Worm (Caenorhabditis elegans): ENCODE results near the gene fbxb-26.
A peak's percentile ranks its signal among the peaks of the same experiment; 100 is the strongest.
"Not testable (repeated sequence)": the region's sequence is repeated elsewhere in the genome, so short reads cannot be mapped to it uniquely, and the experiment has no call there.

The fbxb-26 gene

DNA sequence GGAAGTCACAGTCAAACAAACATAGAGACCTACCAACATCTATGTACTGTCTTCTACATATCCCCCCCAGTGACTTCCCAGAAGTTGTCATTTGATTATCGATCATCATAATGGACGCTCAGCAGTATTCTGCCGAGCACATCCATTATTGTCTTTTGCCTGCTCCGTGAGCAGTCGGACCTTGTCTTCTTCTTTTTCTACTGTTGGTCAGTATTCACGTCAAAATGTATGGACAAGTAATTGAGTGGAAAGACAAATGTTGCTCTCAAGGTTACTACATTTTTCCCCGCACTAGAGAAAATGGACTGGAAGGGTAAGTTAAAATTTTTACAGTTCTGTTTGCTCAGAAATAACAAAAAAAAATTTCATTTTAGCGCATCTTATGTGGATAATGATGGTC lies 27.4 kb upstream of the fbxb-26 start, which contains the start of gene btb-12:
Gene btb-12, plus strand, starts transcription at position 301 of the 400 bp plus-strand sequence.
- TF ChIP-seq sem-2 (GFP tag; optimal IDR thresholded peaks at IDR 0.05), result no peak
- peak; percentile 6 for TF ChIP-seq ceh-39 (tag; optimal IDR thresholded peaks at IDR 0.05)

DNA sequence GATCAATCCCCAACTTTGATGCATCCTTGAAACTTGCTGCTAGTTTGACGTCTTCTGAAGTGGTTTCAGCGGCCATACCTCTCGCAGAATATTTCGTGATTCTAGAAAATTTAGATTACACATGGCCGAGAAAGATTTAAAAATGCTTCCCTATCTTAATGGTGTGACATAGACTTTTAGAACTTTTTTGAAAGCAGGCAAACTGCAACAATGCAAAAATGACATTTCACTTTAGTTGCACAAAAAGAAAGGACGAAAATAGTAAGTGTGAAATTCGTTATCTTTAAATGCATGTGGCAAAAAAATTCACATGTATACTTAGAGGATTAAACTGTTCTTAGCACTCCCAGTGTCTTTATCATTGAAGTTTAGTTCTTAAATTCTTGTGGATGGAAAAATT lies 25.1 kb upstream of the fbxb-26 start, which contains the start of gene ZC204.12:
Gene ZC204.12, minus strand, starts transcription at position 101 of the 400 bp plus-strand sequence.
- TF ChIP-seq lin-13 (tag; optimal IDR thresholded peaks at IDR 0.05) (no peak), snpc-4 (tag; optimal IDR thresholded peaks at IDR 0.05) (no peak), lsy-2 (tag; optimal IDR thresholded peaks at IDR 0.05) (no peak), elt-3 (tag; optimal IDR thresholded peaks at IDR 0.05) (no peak), pha-4 (tag; optimal IDR thresholded peaks at IDR 0.05) (no peak), tbx-8 (GFP tag; optimal IDR thresholded peaks at IDR 0.05) (no peak), ceh-39 (tag; optimal IDR thresholded peaks at IDR 0.05) (no peak), nhr-12 (tag; optimal IDR thresholded peaks at IDR 0.05) (no peak), drap-1 (GFP tag; optimal IDR thresholded peaks at IDR 0.05) (no peak)

DNA sequence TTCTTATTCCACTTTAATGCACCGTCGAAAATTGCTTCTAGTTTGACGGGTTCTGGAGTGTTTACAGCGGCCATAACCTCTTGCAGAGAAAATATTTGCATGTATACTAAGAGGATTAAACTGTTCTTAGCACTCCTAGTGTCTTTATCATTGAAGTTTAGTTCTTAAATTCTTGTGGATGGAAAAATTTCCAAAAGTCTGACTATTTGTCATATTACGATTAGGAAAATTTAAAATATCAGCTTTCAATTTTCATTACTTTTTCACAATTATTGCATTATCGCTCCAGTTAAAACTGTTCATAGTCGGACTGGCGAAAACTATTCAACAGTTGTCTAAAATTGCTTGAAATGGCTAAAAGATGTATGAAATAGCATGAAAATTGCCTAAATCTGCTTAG lies 21.4 kb upstream of the fbxb-26 start, which contains the start of gene ZC204.13:
Gene ZC204.13, minus strand, starts transcription at position 101 of the 400 bp plus-strand sequence.
- TF ChIP-seq nhr-237 (tag; optimal IDR thresholded peaks at IDR 0.05); tbx-8 (GFP tag; optimal IDR thresholded peaks at IDR 0.05); hlh-1 (tag; optimal IDR thresholded peaks at IDR 0.05): not testable (repeated sequence)

DNA sequence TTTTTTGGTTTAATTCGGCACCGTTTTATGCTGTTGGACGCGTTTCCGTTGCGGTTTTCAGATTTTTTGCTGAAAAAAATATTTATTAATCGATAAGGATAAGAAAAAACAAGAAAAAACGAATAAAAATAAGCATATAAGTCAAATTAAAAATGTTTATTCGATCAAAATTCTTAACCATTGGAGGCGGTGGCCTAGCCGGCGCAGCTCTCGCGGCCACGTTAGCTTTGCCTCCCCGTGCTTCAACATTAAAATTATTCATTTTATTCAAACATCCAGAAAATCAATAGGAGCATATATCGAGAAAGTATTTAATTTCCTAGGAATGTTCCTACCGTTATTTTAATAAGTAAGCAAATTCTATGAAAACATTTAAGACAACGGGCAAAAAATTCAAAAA lies 19.4 kb upstream of the fbxb-26 start, which contains the start of gene ZC204.14:
Gene ZC204.14, minus strand, starts transcription at position 69 of the 400 bp plus-strand sequence.
- TF ChIP-seq nhr-2 (tag; optimal IDR thresholded peaks at IDR 0.05) (no peak), unc-39 (tag; optimal IDR thresholded peaks at IDR 0.05) (no peak), tbx-8 (GFP tag; optimal IDR thresholded peaks at IDR 0.05) (no peak), elt-3 (tag; optimal IDR thresholded peaks at IDR 0.05) (no peak), nhr-76 (tag; optimal IDR thresholded peaks at IDR 0.05) (no peak), ces-1 (GFP tag; optimal IDR thresholded peaks at IDR 0.05) (no peak), pha-4 (tag; optimal IDR thresholded peaks at IDR 0.05) (no peak), cnd-1 (tag; optimal IDR thresholded peaks at IDR 0.05) (no peak), elt-1 (tag; optimal IDR thresholded peaks at IDR 0.05; ENCODE audit: borderline replicate concordance, insufficient read depth) (no peak), flh-1 (GFP tag; optimal IDR thresholded peaks at IDR 0.05) (no peak), mab-5 (tag; optimal IDR thresholded peaks at IDR 0.05) (no peak), hlh-1 (tag; optimal IDR thresholded peaks at IDR 0.05) (no peak)

DNA sequence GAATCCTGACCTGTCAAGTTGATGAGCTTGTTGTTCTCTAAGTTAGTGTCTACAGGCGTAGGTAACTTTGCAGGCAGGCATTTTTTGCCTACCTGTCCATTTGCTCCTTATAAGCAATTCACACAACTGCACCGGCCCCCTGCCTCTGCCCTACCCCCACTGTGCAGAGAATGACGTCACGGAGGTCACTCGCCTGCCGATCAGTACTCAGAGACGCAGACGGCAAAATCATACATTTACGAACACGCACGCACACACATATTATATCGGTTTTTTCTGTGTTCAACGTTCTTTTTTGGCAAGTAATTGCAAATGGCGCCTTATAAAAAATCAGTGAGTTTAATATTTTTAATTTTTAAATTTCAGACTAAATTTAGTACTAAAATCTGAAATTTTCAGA lies 18.8 kb upstream of the fbxb-26 start, which contains the start of gene duxl-1:
Gene duxl-1, plus strand, starts transcription at position 184 of the 400 bp plus-strand sequence.
- TF ChIP-seq ces-1 (GFP tag; optimal IDR thresholded peaks at IDR 0.05), result no peak
- peak; percentile 31 for TF ChIP-seq pha-4 (tag; optimal IDR thresholded peaks at IDR 0.05)
- TF ChIP-seq ztf-11 (tag; optimal IDR thresholded peaks at IDR 0.05), result peak; percentile 45
- no peak for TF ChIP-seq mab-5 (tag; optimal IDR thresholded peaks at IDR 0.05)
- peak; percentile 21 for TF ChIP-seq cnd-1 (tag; optimal IDR thresholded peaks at IDR 0.05)
- TF ChIP-seq nhr-12 (tag; optimal IDR thresholded peaks at IDR 0.05), result no peak
- peak; percentile 8 for TF ChIP-seq zip-8 (tag; optimal IDR thresholded peaks at IDR 0.05)
- TF ChIP-seq lin-13 (tag; optimal IDR thresholded peaks at IDR 0.05), result no peak
- TF ChIP-seq ceh-39 (tag; optimal IDR thresholded peaks at IDR 0.05), result peak; percentile 93
- TF ChIP-seq mep-1 (tag; optimal IDR thresholded peaks at IDR 0.05), result peak; percentile 10

DNA sequence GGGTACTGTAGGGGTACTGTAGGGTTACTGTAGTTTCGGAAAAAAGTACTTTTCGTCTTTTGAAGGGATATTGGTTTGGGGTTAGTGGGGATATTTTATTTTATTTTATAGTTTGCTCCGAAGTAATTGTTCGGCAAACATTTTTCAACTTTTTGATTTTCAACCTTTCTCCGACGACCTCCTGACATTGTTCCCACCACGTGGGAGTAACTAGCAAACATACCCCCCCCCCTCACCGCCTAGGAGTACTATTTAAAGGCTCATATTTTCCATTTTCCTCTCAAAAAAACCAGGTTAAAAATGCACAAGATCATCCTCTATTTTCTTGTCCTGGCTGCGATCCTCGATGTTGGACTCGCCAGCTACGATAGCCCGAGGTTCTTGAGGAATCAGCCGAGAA lies 16.3 kb upstream of the fbxb-26 start, which contains the start of gene srlf-29:
Gene srlf-29, plus strand, starts transcription at position 301 of the 400 bp plus-strand sequence.
- TF ChIP-seq unc-39 (tag; optimal IDR thresholded peaks at IDR 0.05) (no peak), elt-1 (tag; optimal IDR thresholded peaks at IDR 0.05; ENCODE audit: borderline replicate concordance, insufficient read depth) (no peak), M03D4.4 (tag; optimal IDR thresholded peaks at IDR 0.05) (no peak), elt-3 (tag; optimal IDR thresholded peaks at IDR 0.05) (no peak), lsy-2 (tag; optimal IDR thresholded peaks at IDR 0.05) (no peak), ceh-83 (GFP tag; optimal IDR thresholded peaks at IDR 0.05) (no peak), drap-1 (GFP tag; optimal IDR thresholded peaks at IDR 0.05) (no peak), cnd-1 (tag; optimal IDR thresholded peaks at IDR 0.05) (no peak), ces-1 (GFP tag; optimal IDR thresholded peaks at IDR 0.05) (no peak), lin-32 (GFP tag; optimal IDR thresholded peaks at IDR 0.05) (no peak), lin-13 (tag; optimal IDR thresholded peaks at IDR 0.05) (no peak), mls-2 (tag; optimal IDR thresholded peaks at IDR 0.05) (no peak), ztf-11 (tag; optimal IDR thresholded peaks at IDR 0.05) (no peak), tbx-8 (GFP tag; optimal IDR thresholded peaks at IDR 0.05) (no peak), nhr-237 (tag; optimal IDR thresholded peaks at IDR 0.05) (no peak), blmp-1 (tag; optimal IDR thresholded peaks at IDR 0.05) (no peak), unc-62 (GFP tag; optimal IDR thresholded peaks at IDR 0.05) (no peak), ceh-43 (GFP tag; optimal IDR thresholded peaks at IDR 0.05) (no peak), nhr-12 (tag; optimal IDR thresholded peaks at IDR 0.05) (no peak), nhr-28 (tag; optimal IDR thresholded peaks at IDR 0.05) (no peak)

Measured in whole organism, mixed stage, embryonic.